Worm (Caenorhabditis elegans) whole organism, L4 larva: ENCODE measurements around the gene F26D2.10.
"Not testable (repeated sequence)": the region's sequence is repeated elsewhere in the genome, so short reads cannot be mapped to it uniquely, and the experiment has no call there.

Experiments
- F26F4.8 ChIP-seq: fragments of 200-800 bp; sonication (Bioruptor generic); conservative IDR thresholded peaks from 2 replicates; pipeline ENCODE4 v1.3.6; 2022; ENCODE audit warnings: missing genetic modification characterization, missing compliant biosample characterization
- F49E8.2 ChIP-seq: sonication (generic microtip); optimal IDR thresholded peaks from 2 replicates; lab custom pipeline; 2016; ENCODE audit warnings: missing compliant biosample characterization, mild to moderate bottlenecking, missing genetic modification characterization, borderline replicate concordance
- Y105C5A.15 ChIP-seq: fragments of 200-800 bp; sonication (Bioruptor generic); IDR thresholded peaks from 2 replicates; pipeline ENCODE4 v1.3.6; 2022; ENCODE audit warnings: missing genetic modification characterization, missing compliant biosample characterization
- ZK546.5 ChIP-seq, 2 experiments: sonication (generic microtip); optimal IDR thresholded peaks; 2 replicates each; lab custom pipeline; 2017; ENCODE audit warnings: missing biosample characterization in 2 of 2, missing genetic modification characterization in 2 of 2
- aha-1 ChIP-seq: fragments of 150-350 bp; peaks from one replicate; lab custom pipeline; 2014; ENCODE audit warnings: missing biosample characterization, missing genetic modification characterization
- aly-2 ChIP-seq: sonication (generic microtip); optimal IDR thresholded peaks from 2 replicates; lab custom pipeline; 2018; ENCODE audit warnings: missing biosample characterization, missing genetic modification characterization
- ama-1 ChIP-seq: fragments of 150-350 bp; optimal IDR thresholded peaks from 2 replicates; lab custom pipeline; 2014; ENCODE audit warnings: inconsistent platforms, mixed read lengths
- arid-1 ChIP-seq: fragments of 200-800 bp; sonication (Bioruptor generic); conservative IDR thresholded peaks from 2 replicates; pipeline ENCODE4 v1.3.6; 2022; ENCODE audit warnings: missing genetic modification reagents, missing genetic modification characterization, missing compliant biosample characterization
- ceh-20 ChIP-seq: fragments of 200-800 bp; sonication (Bioruptor generic); IDR thresholded peaks from 2 replicates; pipeline ENCODE4 v1.3.6; 2022; ENCODE audit warnings: missing genetic modification reagents, missing genetic modification characterization, missing compliant biosample characterization
- ceh-44 ChIP-seq: fragments of 200-800 bp; sonication (Bioruptor generic); IDR thresholded peaks from 2 replicates; pipeline ENCODE4 v1.3.6; 2022; ENCODE audit warnings: missing genetic modification reagents, missing genetic modification characterization, missing compliant biosample characterization
- ceh-62 ChIP-seq: sonication (generic microtip); optimal IDR thresholded peaks from 2 replicates; lab custom pipeline; 2017; ENCODE audit warnings: missing biosample characterization, missing genetic modification characterization
- ceh-82 ChIP-seq: sonication (generic microtip); optimal IDR thresholded peaks from 2 replicates; lab custom pipeline; 2017; ENCODE audit warnings: missing biosample characterization, missing genetic modification characterization
- ces-1 ChIP-seq: fragments of 150-350 bp; sonication (generic microtip); optimal IDR thresholded peaks from 4 replicates; lab custom pipeline; 2014; ENCODE audit warnings: missing biosample characterization, missing genetic modification reagents, missing genetic modification characterization
- daf-12 ChIP-seq: fragments of 150-350 bp; optimal IDR thresholded peaks from 2 replicates; lab custom pipeline; 2014; ENCODE audit warnings: missing biosample characterization, missing genetic modification reagents, missing genetic modification characterization
- daf-8 ChIP-seq: fragments of 200-800 bp; sonication (Bioruptor generic); IDR thresholded peaks from 2 replicates; pipeline ENCODE4 v1.3.6; 2022; ENCODE audit warnings: missing genetic modification characterization, missing compliant biosample characterization
- dmd-6 ChIP-seq: fragments of 200-800 bp; sonication (Bioruptor generic); IDR thresholded peaks from 2 replicates; pipeline ENCODE4 v1.3.6; 2022; ENCODE audit warnings: missing genetic modification reagents, missing genetic modification characterization, missing compliant biosample characterization
- egl-27 ChIP-seq: sonication (generic microtip); optimal IDR thresholded peaks from 3 replicates; lab custom pipeline; 2017; ENCODE audit warnings: missing biosample characterization, missing genetic modification reagents, missing genetic modification characterization
- fkh-10 ChIP-seq: fragments of 150-350 bp; optimal IDR thresholded peaks from 2 replicates; lab custom pipeline; 2014; ENCODE audit warnings: missing biosample characterization, missing genetic modification reagents, missing genetic modification characterization
- gei-8 ChIP-seq: fragments of 200-800 bp; sonication (Bioruptor generic); optimal IDR thresholded peaks from 2 replicates; lab custom pipeline; 2018; ENCODE audit warnings: mild to moderate bottlenecking, missing genetic modification characterization, missing compliant biosample characterization
- hlh-11 ChIP-seq: fragments of 200-800 bp; sonication (Bioruptor generic); optimal IDR thresholded peaks from 2 replicates; lab custom pipeline; 2018; ENCODE audit warnings: mild to moderate bottlenecking, missing genetic modification characterization, missing compliant biosample characterization
- jun-1 ChIP-seq: fragments of 150-350 bp; optimal IDR thresholded peaks from 2 replicates; lab custom pipeline; 2014; ENCODE audit warnings: missing biosample characterization, missing genetic modification reagents, missing genetic modification characterization
- lim-7 ChIP-seq: fragments of 200-800 bp; sonication (Bioruptor generic); IDR thresholded peaks from 2 replicates; pipeline ENCODE4 v1.3.6; 2022; ENCODE audit warnings: missing genetic modification characterization, missing compliant biosample characterization
- lin-1 ChIP-seq: fragments of 200-800 bp; sonication (Bioruptor generic); IDR thresholded peaks from 2 replicates; pipeline ENCODE4 v1.3.6; 2022; ENCODE audit warnings: missing genetic modification reagents, missing genetic modification characterization, missing compliant biosample characterization
- lin-13 ChIP-seq: fragments of 150-350 bp; optimal IDR thresholded peaks from 2 replicates; lab custom pipeline; 2014; ENCODE audit warnings: missing biosample characterization, missing genetic modification reagents, missing genetic modification characterization
- lin-39 ChIP-seq: fragments of 150-350 bp; optimal IDR thresholded peaks from 2 replicates; lab custom pipeline; 2014; ENCODE audit warnings: missing biosample characterization, missing genetic modification reagents, missing genetic modification characterization
- lir-3 ChIP-seq: sonication (generic microtip); optimal IDR thresholded peaks from 2 replicates; lab custom pipeline; 2016; ENCODE audit warnings: mild to moderate bottlenecking, missing genetic modification characterization, missing compliant biosample characterization
- madf-5 ChIP-seq, 2 experiments: fragments of 200-800 bp; sonication (Bioruptor generic); IDR thresholded peaks; 2 replicates each; pipeline ENCODE4 v1.3.6; 2022; ENCODE audit warnings: missing compliant biosample characterization in 2 of 2, missing genetic modification characterization in 2 of 2
- mep-1 ChIP-seq: fragments of 150-350 bp; sonication (generic microtip); optimal IDR thresholded peaks from 3 replicates; lab custom pipeline; 2014; ENCODE audit warnings: missing biosample characterization, missing genetic modification characterization
- mxl-2 ChIP-seq: fragments of 200-800 bp; sonication (Bioruptor generic); conservative IDR thresholded peaks from 2 replicates; pipeline ENCODE4 v1.3.6; 2022; ENCODE audit warnings: missing genetic modification reagents, missing genetic modification characterization, missing compliant biosample characterization
- nhr-42 ChIP-seq: fragments of 200-800 bp; sonication (Bioruptor generic); IDR thresholded peaks from 2 replicates; pipeline ENCODE4 v1.3.6; 2022; ENCODE audit warnings: missing genetic modification characterization, missing compliant biosample characterization
- nhr-6 ChIP-seq: fragments of 150-350 bp; optimal IDR thresholded peaks from 2 replicates; lab custom pipeline; 2014; ENCODE audit warnings: missing biosample characterization, missing genetic modification characterization
- nhr-77 ChIP-seq: fragments of 150-350 bp; optimal IDR thresholded peaks from 2 replicates; lab custom pipeline; 2014; ENCODE audit warnings: missing biosample characterization, missing genetic modification characterization
- pha-4 ChIP-seq, 2 experiments: fragments of 150-350 bp in 1 of 2; fragments of 200-800 bp in 1 of 2; sonication (Bioruptor generic) in 1 of 2; IDR thresholded peaks in 1 of 2; optimal IDR thresholded peaks in 1 of 2; 2 replicates each; pipeline versions ENCODE4 v1.3.6 to Lab custom; 2014 to 2022; ENCODE audit warnings: missing genetic modification characterization in 2 of 2, missing genetic modification reagents in 2 of 2, missing biosample characterization in 1 of 2, missing compliant biosample characterization in 1 of 2
- rbr-2 ChIP-seq: sonication (generic microtip); optimal IDR thresholded peaks from 2 replicates; lab custom pipeline; 2016; ENCODE audit warnings: missing genotype, missing genetic modification characterization, missing compliant biosample characterization
- sdz-12 ChIP-seq: fragments of 200-800 bp; sonication (Bioruptor generic); optimal IDR thresholded peaks from 2 replicates; lab custom pipeline; 2018; ENCODE audit warnings: mild to moderate bottlenecking, missing genetic modification characterization, missing compliant biosample characterization
- spr-1 ChIP-seq: sonication (generic microtip); optimal IDR thresholded peaks from 2 replicates; lab custom pipeline; 2016; ENCODE audit warnings: mild to moderate bottlenecking, missing genetic modification characterization, missing compliant biosample characterization
- tra-1 ChIP-seq: fragments of 200-800 bp; sonication (Bioruptor generic); IDR thresholded peaks from 2 replicates; pipeline ENCODE4 v1.3.6; 2022; ENCODE audit warnings: missing genetic modification reagents, missing genetic modification characterization, missing compliant biosample characterization
- unc-62 ChIP-seq, 3 experiments: fragments of 150-350 bp in 1 of 3; sonication (generic microtip); optimal IDR thresholded peaks in 2 of 3; peaks in 1 of 3; 1 replicate in 1 of 3; 2 replicates in 2 of 3; lab custom pipeline; 2014 to 2017; ENCODE audit warnings: missing biosample characterization in 3 of 3, missing genetic modification characterization in 3 of 3, missing genetic modification reagents in 3 of 3, missing genotype in 1 of 3
- zip-11 ChIP-seq: fragments of 200-800 bp; sonication (Bioruptor generic); IDR thresholded peaks from 2 replicates; pipeline ENCODE4 v1.3.6; 2022; ENCODE audit warnings: missing genetic modification characterization, missing compliant biosample characterization
- ztf-7 ChIP-seq: fragments of 150-350 bp; optimal IDR thresholded peaks from 2 replicates; lab custom pipeline; 2014; ENCODE audit warnings: missing biosample characterization, missing genetic modification characterization

F26D2.10 gene

DNA sequence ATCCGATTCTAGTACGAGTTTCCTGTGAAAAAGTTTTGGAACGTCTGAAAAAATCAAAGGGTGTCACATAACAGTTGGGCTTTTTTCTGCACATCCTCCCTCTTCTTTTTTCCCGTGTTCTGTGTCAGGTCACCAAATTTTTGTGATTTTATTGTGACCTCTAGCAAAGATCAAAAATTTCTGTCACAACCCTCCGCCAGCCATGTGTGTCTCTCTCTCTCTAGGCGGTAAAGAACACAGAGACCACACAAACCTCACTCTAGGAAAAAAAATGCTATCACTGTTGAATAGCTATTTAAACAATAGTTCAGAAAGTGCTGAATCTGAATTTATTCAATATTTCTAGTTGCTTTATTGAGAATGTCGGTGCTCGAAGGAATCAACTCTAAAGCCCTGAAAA, 38.7 kb downstream of the F26D2.10 start, which contains the start of gene gst-44 (continued):
- TF ChIP-seq egl-27 (tag; lab: Kevin White, UChicago) (no peak), nhr-6 (tag; lab: Kevin White, UChicago) (no peak), hlh-11 (tag; lab: Kevin White, UChicago) (peak; percentile 45), mep-1 (tag; lab: Kevin White, UChicago) (no peak), ceh-82 (tag; lab: Kevin White, UChicago) (no peak), fkh-10 (GFP tag; lab: Kevin White, UChicago) (no peak), tra-1 (GFP tag; lab: Robert Waterston, UW) (no peak), lin-1 (no peak), lir-3 (tag; lab: Kevin White, UChicago) (no peak), ztf-7 (tag; lab: Kevin White, UChicago) (no peak), gei-8 (GFP tag; lab: Kevin White, UChicago) (no peak), ama-1 (lab: Kevin White, UChicago) (no peak), ceh-44 (GFP tag; lab: Robert Waterston, UW) (no peak), F49E8.2 (tag; lab: Kevin White, UChicago) (no peak), madf-5 (GFP tag; IDR thresholded peaks at IDR 0.05; lab: Robert Waterston, UW) (no peak), dmd-6 (GFP tag; lab: Robert Waterston, UW) (peak; percentile 86), aly-2 (tag; lab: Kevin White, UChicago) (no peak), sdz-12 (GFP tag; lab: Kevin White, UChicago) (no peak), zip-11 (GFP tag; lab: Robert Waterston, UW) (no peak), ces-1 (no peak), spr-1 (tag; lab: Kevin White, UChicago) (no peak), arid-1 (GFP tag; lab: Robert Waterston, UW) (no peak), mxl-2 (GFP tag; lab: Robert Waterston, UW) (no peak), lim-7 (GFP tag; lab: Robert Waterston, UW) (no peak)
- TF ChIP-seq, all 104 proteins: peak for 7

DNA sequence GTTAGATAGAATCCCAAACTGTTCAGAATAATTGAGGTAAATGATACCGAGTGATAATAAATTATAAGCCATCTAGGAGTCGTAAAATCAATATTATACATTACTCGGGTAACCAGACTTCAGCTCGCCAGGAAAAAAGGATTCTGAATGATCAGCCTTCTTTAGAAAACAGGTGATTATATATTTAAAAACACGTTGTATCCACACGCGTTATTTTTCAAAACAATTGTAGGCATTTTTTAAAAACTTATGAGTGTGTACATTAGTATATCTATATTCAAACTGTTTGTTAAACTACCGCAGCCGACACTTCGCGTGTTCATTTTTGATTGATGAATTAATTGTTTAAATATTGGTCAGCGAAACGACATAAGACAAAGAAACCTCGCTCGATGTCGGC, 41.1 kb downstream of the F26D2.10 start, which contains the start of gene sri-65:
TSS of gene sri-65 (minus strand) at position 101 of the 400 bp plus-strand sequence.
- TF ChIP-seq hlh-11 (tag; lab: Kevin White, UChicago), result no peak
- TF ChIP-seq dmd-6 (GFP tag; lab: Robert Waterston, UW), result no peak
- TF ChIP-seq unc-62 (GFP tag; optimal IDR thresholded peaks at IDR 0.05 in 1 of 2; lab: Kevin White, UChicago), result peak in 1 of 2 experiments; percentile 62
- no peak for TF ChIP-seq unc-62 (tag; optimal IDR thresholded peaks at IDR 0.05; lab: Kevin White, UChicago)
- no peak for TF ChIP-seq aly-2 (tag; lab: Kevin White, UChicago)

DNA sequence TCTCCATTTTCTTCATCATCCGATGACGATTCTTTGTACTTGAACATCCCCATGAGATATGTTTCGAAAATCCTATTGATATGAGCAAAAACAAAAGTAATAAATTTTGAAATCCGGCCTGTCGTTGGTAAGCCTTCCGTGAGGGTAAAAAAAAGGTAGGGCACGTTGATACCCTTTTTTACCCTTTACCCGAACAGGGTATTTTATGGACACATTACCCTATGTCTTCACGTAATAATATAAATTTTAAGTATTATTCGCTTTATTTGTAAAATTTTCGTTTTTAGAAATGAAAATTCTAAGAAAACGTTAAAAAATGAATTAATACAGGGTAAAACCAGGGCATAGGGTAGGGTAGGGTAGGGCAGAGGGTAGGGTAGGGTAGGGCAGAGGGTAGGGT, 45.7 kb downstream of the F26D2.10 start, which contains the start of gene F13A7.7:
TSS of gene F13A7.7 (minus strand) at position 101 of the 400 bp plus-strand sequence.
- TF ChIP-seq mep-1, daf-12, aha-1 (tag; lab: Kevin White, UChicago): not testable (repeated sequence)

DNA sequence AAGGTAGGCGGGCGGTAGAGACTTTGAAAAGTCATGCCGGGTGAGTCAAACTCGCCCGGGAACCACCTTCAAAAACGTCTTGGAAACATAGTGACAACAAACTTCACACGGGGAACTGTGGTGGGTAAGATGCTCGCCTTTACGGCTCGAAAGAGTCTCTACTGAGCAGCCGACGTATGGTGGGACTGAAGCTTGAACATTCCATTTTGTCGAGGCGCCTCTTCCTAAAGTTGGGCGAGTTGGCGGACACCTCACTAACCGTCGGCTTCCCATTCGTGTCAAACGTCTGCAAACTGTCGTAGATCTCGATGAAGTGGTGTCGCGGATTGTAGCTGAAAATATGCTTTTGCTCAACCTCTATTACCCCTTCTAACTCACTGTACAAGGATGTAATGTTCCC, 46.5 kb downstream of the F26D2.10 start:
- peak; percentile 94 for TF ChIP-seq aha-1 (tag; lab: Kevin White, UChicago)
- no peak for TF ChIP-seq nhr-42
- no peak for TF ChIP-seq ceh-20 (GFP tag; lab: Robert Waterston, UW)
- TF ChIP-seq F49E8.2 (tag; lab: Kevin White, UChicago), result no peak
- TF ChIP-seq, all 104 proteins: peak for 1

DNA sequence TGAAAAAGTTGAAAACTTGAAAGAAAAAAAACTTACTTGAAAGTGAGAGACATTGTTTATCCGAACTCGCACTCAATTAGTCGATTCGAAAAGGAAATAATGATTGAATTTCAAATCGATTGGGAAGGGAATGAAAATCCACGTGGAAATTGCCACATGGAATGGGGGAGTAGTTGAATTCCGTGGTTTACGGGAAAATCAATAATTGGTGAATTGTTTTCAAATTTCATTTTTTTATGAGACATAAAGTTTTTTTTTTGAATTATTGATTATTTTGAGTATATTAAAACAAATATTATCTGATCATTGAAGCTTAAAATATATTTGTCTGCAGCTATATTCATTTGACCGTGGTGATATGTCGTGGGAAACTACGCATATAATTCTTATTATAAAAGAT, 51.6 kb downstream of the F26D2.10 start, which contains the start of gene F13A7.1:
TSS of gene F13A7.1 (minus strand) at position 101 of the 400 bp plus-strand sequence.
- TF ChIP-seq pha-4 (GFP tag; IDR thresholded peaks at IDR 0.05; lab: Robert Waterston, UW) (no peak), pha-4 (tag; optimal IDR thresholded peaks at IDR 0.05; lab: Kevin White, UChicago) (no peak), rbr-2 (no peak), mxl-2 (GFP tag; lab: Robert Waterston, UW) (no peak), jun-1 (tag; lab: Kevin White, UChicago) (no peak), nhr-77 (tag; lab: Kevin White, UChicago) (no peak), ZK546.5 (tag; optimal IDR thresholded peaks at IDR 0.05; lab: Kevin White, UChicago) (no peak), F26F4.8 (GFP tag; lab: Robert Waterston, UW) (no peak), Y105C5A.15 (GFP tag; lab: Robert Waterston, UW) (no peak), daf-8 (GFP tag; lab: Robert Waterston, UW) (no peak), ceh-44 (GFP tag; lab: Robert Waterston, UW) (no peak), fkh-10 (GFP tag; lab: Kevin White, UChicago) (no peak), lin-13 (GFP tag; lab: Kevin White, UChicago) (no peak), aha-1 (tag; lab: Kevin White, UChicago) (no peak), ces-1 (no peak), ceh-62 (tag; lab: Kevin White, UChicago) (no peak), zip-11 (GFP tag; lab: Robert Waterston, UW) (no peak), lin-39 (tag; lab: Kevin White, UChicago) (no peak)
